Worm (Caenorhabditis elegans): ENCODE data around the gene srd-70.

The srd-70 gene

ce11 chrV:20424229-20425182 lies 29.4 kb upstream of the srd-70 start (continued):
- peak; percentile 53 for TF ChIP-seq mxl-3 (GFP tag; optimal IDR thresholded peaks at IDR 0.05)
- TF ChIP-seq hmg-1.1 (GFP tag; IDR thresholded peaks at IDR 0.05), result peak; percentile 58; the same call in 1 of the 2 replicates
- peak in 1 of 2 experiments; percentile 36 for TF ChIP-seq lsy-2 (tag; optimal IDR thresholded peaks at IDR 0.05)
- TF ChIP-seq arid-1 (GFP tag; conservative IDR thresholded peaks at IDR 0.05), result no peak
- TF ChIP-seq nhr-10 (tag; optimal IDR thresholded peaks at IDR 0.05), result no peak
- TF ChIP-seq hlh-30 (tag; optimal IDR thresholded peaks at IDR 0.05; ENCODE audit: insufficient read depth), result peak; percentile 71
- no peak for TF ChIP-seq F10B5.3 (tag; optimal IDR thresholded peaks at IDR 0.05)
- TF ChIP-seq nhr-48 (tag; optimal IDR thresholded peaks at IDR 0.05), result peak; percentile 38
- 0 out of 2 replicates have a peak, but pooled peaks have one; percentile 24 for TF ChIP-seq dmd-8 (GFP tag; IDR thresholded peaks at IDR 0.05)
- no peak for TF ChIP-seq jun-1 (tag; optimal IDR thresholded peaks at IDR 0.05)
- TF ChIP-seq nhr-28 (tag; optimal IDR thresholded peaks at IDR 0.05), result peak; percentile 60
- TF ChIP-seq tra-1 (GFP tag; IDR thresholded peaks at IDR 0.05), result no peak; the same call in 1 of the 2 replicates
- TF ChIP-seq nhr-6 (tag; optimal IDR thresholded peaks at IDR 0.05), result peak; percentile 49
- TF ChIP-seq F44E2.7 (GFP tag; IDR thresholded peaks at IDR 0.05), result no peak
- peak; percentile 90 for TF ChIP-seq dpl-1 (GFP tag; optimal IDR thresholded peaks at IDR 0.05)
- TF ChIP-seq ceh-20 (GFP tag; IDR thresholded peaks at IDR 0.05), result 0 out of 2 replicates have a peak, but pooled peaks have one; percentile 10

ce11 chrV:20425183-20425400 lies 28.8 kb upstream of the srd-70 start, which contains the start of the genes fce-2 and F48F5.8:
Gene fce-2, plus strand, starts transcription at chrV:20425301.
Gene F48F5.8, plus strand, starts transcription at chrV:20425342.
- no peak for TF ChIP-seq ceh-28 (tag; optimal IDR thresholded peaks at IDR 0.05)
- TF ChIP-seq lin-1 (GFP tag; IDR thresholded peaks at IDR 0.05), result no peak
- no peak for TF ChIP-seq snpc-4 (tag; optimal IDR thresholded peaks at IDR 0.05)
- TF ChIP-seq lin-15B (tag; optimal IDR thresholded peaks at IDR 0.05), result no peak
- no peak for TF ChIP-seq zag-1 (tag; optimal IDR thresholded peaks at IDR 0.05)

- TF ChIP-seq vab-7 (GFP tag; IDR thresholded peaks at IDR 0.05), result 0 out of 2 replicates have a peak, but pooled peaks have one; percentile 16
These were observed 22.5 kb upstream of the srd-70 start for ce11 chrV:20431390-20431789.

- TF ChIP-seq hlh-30 (tag; optimal IDR thresholded peaks at IDR 0.05; ENCODE audit: insufficient read depth), result no peak
- no peak for TF ChIP-seq lin-1 (GFP tag; IDR thresholded peaks at IDR 0.05)
- no peak for TF ChIP-seq lsy-2 (tag; optimal IDR thresholded peaks at IDR 0.05)
- no peak for TF ChIP-seq dve-1 (tag; optimal IDR thresholded peaks at IDR 0.05; ENCODE audit: insufficient read depth)
- TF ChIP-seq hmg-1.1 (GFP tag; IDR thresholded peaks at IDR 0.05), result no peak
- no peak for TF ChIP-seq snpc-1.2 (GFP tag; IDR thresholded peaks at IDR 0.05)
- no peak for TF ChIP-seq egl-43 (GFP tag; IDR thresholded peaks at IDR 0.05)
- TF ChIP-seq gei-8 (GFP tag; optimal IDR thresholded peaks at IDR 0.05), result no peak
- no peak for TF ChIP-seq Y105C5A.15 (GFP tag; IDR thresholded peaks at IDR 0.05)
- peak in 1 of 2 experiments; percentile 83 for TF ChIP-seq unc-62 (GFP tag; optimal IDR thresholded peaks at IDR 0.05 in 1 of 2)
- no peak for TF ChIP-seq unc-62 (tag; optimal IDR thresholded peaks at IDR 0.05)
- peak; percentile 83 for TF ChIP-seq set-16 (GFP tag; IDR thresholded peaks at IDR 0.05)
- TF ChIP-seq lin-13 (GFP tag; optimal IDR thresholded peaks at IDR 0.05), result no peak
- no peak for TF ChIP-seq nhr-28 (tag; optimal IDR thresholded peaks at IDR 0.05)
- no peak for TF ChIP-seq ceh-32 (tag; optimal IDR thresholded peaks at IDR 0.05; ENCODE audit: poor library complexity)
- TF ChIP-seq F44E2.7 (GFP tag; IDR thresholded peaks at IDR 0.05), result no peak
These were observed 8.0 kb upstream of the srd-70 start for ce11 chrV:20445898-20446297.

- no peak for TF ChIP-seq nhr-111 (GFP tag; optimal IDR thresholded peaks at IDR 0.05)
- no peak for TF ChIP-seq lin-29 (GFP tag; IDR thresholded peaks at IDR 0.05)
- peak; percentile 41 for TF ChIP-seq nhr-11 (tag; optimal IDR thresholded peaks at IDR 0.05)
- no peak for TF ChIP-seq T20F7.1 (GFP tag; optimal IDR thresholded peaks at IDR 0.05)
- no peak for TF ChIP-seq madf-9 (GFP tag; conservative IDR thresholded peaks at IDR 0.05)
- no peak for TF ChIP-seq attf-4 (tag; optimal IDR thresholded peaks at IDR 0.05)
- TF ChIP-seq Y75B8A.6 (GFP tag; IDR thresholded peaks at IDR 0.05), result no peak
These were observed 2.1 kb upstream of the srd-70 start for ce11 chrV:20451793-20452192.

Data from whole organism, L4 larva.